Worm (Caenorhabditis elegans) whole organism, L4 larva: ENCODE measurements around the gene srlf-12.

Experiments used
- D1046.2 ChIP-seq: fragments of 200-800 bp; sonication (Bioruptor generic); IDR thresholded peaks from 2 replicates; pipeline ENCODE4 v1.3.6; 2022; ENCODE audit warnings: missing genetic modification characterization, missing compliant biosample characterization
- F49E8.2 ChIP-seq: sonication (generic microtip); optimal IDR thresholded peaks from 2 replicates; lab custom pipeline; 2016; ENCODE audit warnings: missing compliant biosample characterization, mild to moderate bottlenecking, missing genetic modification characterization, borderline replicate concordance
- T20F7.1 ChIP-seq: fragments of 200-800 bp; sonication (Bioruptor generic); optimal IDR thresholded peaks from 2 replicates; lab custom pipeline; 2018; ENCODE audit warnings: mild to moderate bottlenecking, missing genetic modification characterization, missing compliant biosample characterization
- T26A8.4 ChIP-seq: fragments of 200-800 bp; sonication (Bioruptor generic); IDR thresholded peaks from 2 replicates; pipeline ENCODE4 v1.3.6; 2022; ENCODE audit warnings: missing genetic modification characterization, missing compliant biosample characterization
- Y48G9A.11 ChIP-seq: fragments of 200-800 bp; sonication (Bioruptor generic); IDR thresholded peaks from 2 replicates; pipeline ENCODE4 v1.3.6; 2022; ENCODE audit warnings: missing genetic modification reagents, missing genetic modification characterization, missing compliant biosample characterization
- Y5F2A.4 ChIP-seq: fragments of 200-800 bp; sonication (Bioruptor generic); optimal IDR thresholded peaks from 2 replicates; lab custom pipeline; 2018; ENCODE audit warnings: mild to moderate bottlenecking, missing genetic modification characterization, missing compliant biosample characterization
- arid-1 ChIP-seq: fragments of 200-800 bp; sonication (Bioruptor generic); conservative IDR thresholded peaks from 2 replicates; pipeline ENCODE4 v1.3.6; 2022; ENCODE audit warnings: missing genetic modification reagents, missing genetic modification characterization, missing compliant biosample characterization
- attf-4 ChIP-seq: sonication (generic microtip); optimal IDR thresholded peaks from 3 replicates; lab custom pipeline; 2017; ENCODE audit warnings: missing biosample characterization, missing genetic modification characterization
- ceh-82 ChIP-seq: sonication (generic microtip); optimal IDR thresholded peaks from 2 replicates; lab custom pipeline; 2017; ENCODE audit warnings: missing biosample characterization, missing genetic modification characterization
- daf-16 ChIP-seq, 3 experiments: sonication (generic microtip); optimal IDR thresholded peaks; 2 replicates each; lab custom pipeline; 2016 to 2017; ENCODE audit warnings: missing genetic modification characterization in 3 of 3, missing genetic modification reagents in 3 of 3, mild to moderate bottlenecking in 2 of 3, missing compliant biosample characterization in 2 of 3, missing biosample characterization in 1 of 3, moderate library complexity in 1 of 3
- daf-19 ChIP-seq: fragments of 200-800 bp; sonication (Bioruptor generic); conservative IDR thresholded peaks from 2 replicates; pipeline ENCODE4 v1.3.6; 2022; ENCODE audit warnings: missing genetic modification characterization, missing compliant biosample characterization
- dmd-6 ChIP-seq: fragments of 200-800 bp; sonication (Bioruptor generic); IDR thresholded peaks from 2 replicates; pipeline ENCODE4 v1.3.6; 2022; ENCODE audit warnings: missing genetic modification reagents, missing genetic modification characterization, missing compliant biosample characterization
- dmd-9 ChIP-seq: fragments of 200-800 bp; sonication (Bioruptor generic); IDR thresholded peaks from 2 replicates; pipeline ENCODE4 v1.3.6; 2022; ENCODE audit warnings: missing genetic modification reagents, missing genetic modification characterization, missing compliant biosample characterization
- duxl-1 ChIP-seq: sonication (generic microtip); optimal IDR thresholded peaks from 2 replicates; lab custom pipeline; 2016; ENCODE audit warnings: mild to moderate bottlenecking, missing genetic modification characterization, moderate library complexity, missing compliant biosample characterization; ENCODE audit not compliant: poor library complexity
- dve-1 ChIP-seq: sonication (generic microtip); optimal IDR thresholded peaks from 2 replicates; lab custom pipeline; 2017; ENCODE audit warnings: antibody characterized with exemption, mild to moderate bottlenecking, missing genetic modification characterization, missing compliant biosample characterization; ENCODE audit not compliant: insufficient read depth
- egl-27 ChIP-seq: sonication (generic microtip); optimal IDR thresholded peaks from 3 replicates; lab custom pipeline; 2017; ENCODE audit warnings: missing biosample characterization, missing genetic modification reagents, missing genetic modification characterization
- hlh-11 ChIP-seq: fragments of 200-800 bp; sonication (Bioruptor generic); optimal IDR thresholded peaks from 2 replicates; lab custom pipeline; 2018; ENCODE audit warnings: mild to moderate bottlenecking, missing genetic modification characterization, missing compliant biosample characterization
- hlh-30 ChIP-seq: sonication (generic microtip); optimal IDR thresholded peaks from 2 replicates; lab custom pipeline; 2017; ENCODE audit warnings: antibody characterized with exemption, mild to moderate bottlenecking, missing genetic modification characterization, missing compliant biosample characterization; ENCODE audit not compliant: insufficient read depth
- lin-29 ChIP-seq: fragments of 200-800 bp; sonication (Bioruptor generic); IDR thresholded peaks from 2 replicates; pipeline ENCODE4 v1.3.6; 2022; ENCODE audit warnings: missing genetic modification reagents, missing genetic modification characterization, missing compliant biosample characterization
- lin-38 ChIP-seq: fragments of 200-800 bp; sonication (Bioruptor generic); IDR thresholded peaks from 2 replicates; pipeline ENCODE4 v1.3.6; 2022; ENCODE audit warnings: missing genetic modification reagents, missing genetic modification characterization, missing compliant biosample characterization
- lin-39 ChIP-seq: fragments of 150-350 bp; optimal IDR thresholded peaks from 2 replicates; lab custom pipeline; 2014; ENCODE audit warnings: missing biosample characterization, missing genetic modification reagents, missing genetic modification characterization
- lsy-2 ChIP-seq, 2 experiments: fragments of 150-350 bp in 1 of 2; sonication (generic microtip) in 1 of 2; optimal IDR thresholded peaks; 2 replicates each; lab custom pipeline; 2014 to 2017; ENCODE audit warnings: missing biosample characterization in 2 of 2, missing genetic modification characterization in 2 of 2
- mdl-1 ChIP-seq, 2 experiments: fragments of 150-350 bp in 1 of 2; sonication (generic microtip) in 1 of 2; optimal IDR thresholded peaks; 2 replicates each; lab custom pipeline; 2014 to 2017; ENCODE audit warnings: missing biosample characterization in 2 of 2, missing genetic modification characterization in 2 of 2
- mep-1 ChIP-seq: fragments of 150-350 bp; sonication (generic microtip); optimal IDR thresholded peaks from 3 replicates; lab custom pipeline; 2014; ENCODE audit warnings: missing biosample characterization, missing genetic modification characterization
- mes-2 ChIP-seq: sonication (generic microtip); optimal IDR thresholded peaks from 2 replicates; lab custom pipeline; 2016; ENCODE audit warnings: missing genotype, mild to moderate bottlenecking, missing genetic modification characterization, missing compliant biosample characterization; ENCODE audit not compliant: poor library complexity, severe bottlenecking
- mxl-3 ChIP-seq: fragments of 200-800 bp; sonication (Bioruptor generic); optimal IDR thresholded peaks from 2 replicates; lab custom pipeline; 2018; ENCODE audit warnings: mild to moderate bottlenecking, missing genetic modification characterization, missing compliant biosample characterization
- nhr-102 ChIP-seq: sonication (generic microtip); optimal IDR thresholded peaks from 2 replicates; lab custom pipeline; 2016; ENCODE audit warnings: mild to moderate bottlenecking, missing genetic modification characterization, moderate library complexity, missing compliant biosample characterization
- nhr-25 ChIP-seq: sonication (generic microtip); optimal IDR thresholded peaks from 2 replicates; lab custom pipeline; 2017; ENCODE audit warnings: missing genetic modification characterization, mild to moderate bottlenecking, missing compliant biosample characterization, antibody characterized with exemption, moderate library complexity, borderline replicate concordance; ENCODE audit not compliant: insufficient read depth
- nhr-28 ChIP-seq: fragments of 150-350 bp; optimal IDR thresholded peaks from 2 replicates; lab custom pipeline; 2014; ENCODE audit warnings: missing biosample characterization, missing genetic modification characterization
- nhr-42 ChIP-seq: fragments of 200-800 bp; sonication (Bioruptor generic); IDR thresholded peaks from 2 replicates; pipeline ENCODE4 v1.3.6; 2022; ENCODE audit warnings: missing genetic modification characterization, missing compliant biosample characterization
- nhr-6 ChIP-seq: fragments of 150-350 bp; optimal IDR thresholded peaks from 2 replicates; lab custom pipeline; 2014; ENCODE audit warnings: missing biosample characterization, missing genetic modification characterization
- nhr-77 ChIP-seq: fragments of 150-350 bp; optimal IDR thresholded peaks from 2 replicates; lab custom pipeline; 2014; ENCODE audit warnings: missing biosample characterization, missing genetic modification characterization
- pqm-1 ChIP-seq: sonication (generic microtip); optimal IDR thresholded peaks from 2 replicates; lab custom pipeline; 2017; ENCODE audit warnings: missing biosample characterization, missing genetic modification characterization
- set-16 ChIP-seq: fragments of 200-800 bp; sonication (Bioruptor generic); IDR thresholded peaks from 2 replicates; pipeline ENCODE4 v1.3.6; 2022; ENCODE audit warnings: missing genetic modification reagents, missing genetic modification characterization, missing compliant biosample characterization
- skn-1 ChIP-seq: fragments of 150-350 bp; optimal IDR thresholded peaks from 2 replicates; lab custom pipeline; 2014; ENCODE audit warnings: missing biosample characterization, missing genetic modification characterization
- snpc-1.2 ChIP-seq: fragments of 200-800 bp; sonication (Bioruptor generic); IDR thresholded peaks from 2 replicates; pipeline ENCODE4 v1.3.6; 2022; ENCODE audit warnings: missing genetic modification reagents, missing genetic modification characterization, missing compliant biosample characterization
- snpc-4 ChIP-seq: fragments of 150-350 bp; optimal IDR thresholded peaks from 2 replicates; lab custom pipeline; 2014; ENCODE audit warnings: missing biosample characterization, missing genetic modification characterization
- spr-1 ChIP-seq: sonication (generic microtip); optimal IDR thresholded peaks from 2 replicates; lab custom pipeline; 2016; ENCODE audit warnings: mild to moderate bottlenecking, missing genetic modification characterization, missing compliant biosample characterization
- spr-3 ChIP-seq: fragments of 200-800 bp; sonication (Bioruptor generic); optimal IDR thresholded peaks from 2 replicates; lab custom pipeline; 2018; ENCODE audit warnings: mild to moderate bottlenecking, missing genetic modification characterization, missing compliant biosample characterization
- tag-97 ChIP-seq: fragments of 200-800 bp; sonication (Bioruptor generic); IDR thresholded peaks from 2 replicates; pipeline ENCODE4 v1.3.6; 2022; ENCODE audit warnings: missing genetic modification characterization, missing compliant biosample characterization
- tra-1 ChIP-seq: fragments of 200-800 bp; sonication (Bioruptor generic); IDR thresholded peaks from 2 replicates; pipeline ENCODE4 v1.3.6; 2022; ENCODE audit warnings: missing genetic modification reagents, missing genetic modification characterization, missing compliant biosample characterization

srlf-12 gene

DNA sequence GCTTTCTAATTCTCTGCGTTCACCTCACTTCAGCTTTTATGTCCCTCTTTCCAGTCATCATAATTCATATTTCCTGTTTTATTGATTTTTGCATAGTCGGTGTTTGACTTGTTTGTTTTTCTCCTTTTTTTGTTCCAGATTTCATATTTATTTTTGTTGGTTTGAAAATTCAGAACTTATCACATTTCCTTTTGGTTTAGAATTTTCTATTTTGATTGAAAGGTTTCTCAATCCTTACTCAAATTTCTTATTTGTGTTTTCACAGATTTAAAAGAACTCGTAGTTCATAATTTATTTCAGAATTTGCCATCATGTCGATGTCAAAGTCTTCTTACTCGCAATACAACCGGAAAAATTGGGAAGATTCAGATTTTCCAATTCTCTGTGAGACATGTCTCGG lies 30.8 kb downstream of the srlf-12 start, which contains the start of gene rbm-22:
Gene rbm-22 (plus strand): TSS at position 301 of the 400 bp plus-strand sequence.
- TF ChIP-seq mxl-3 (GFP tag; lab: Kevin White, UChicago) (no peak), duxl-1 (tag; lab: Kevin White, UChicago) (no peak), spr-3 (no peak), D1046.2 (GFP tag; lab: Robert Waterston, UW) (no peak), nhr-28 (tag; lab: Kevin White, UChicago) (no peak), egl-27 (no peak), lsy-2 (tag; optimal IDR thresholded peaks at IDR 0.05; lab: Kevin White, UChicago) (no peak), nhr-25 (tag; lab: Kevin White, UChicago) (no peak), Y48G9A.11 (no peak), snpc-1.2 (no peak), arid-1 (no peak)

DNA sequence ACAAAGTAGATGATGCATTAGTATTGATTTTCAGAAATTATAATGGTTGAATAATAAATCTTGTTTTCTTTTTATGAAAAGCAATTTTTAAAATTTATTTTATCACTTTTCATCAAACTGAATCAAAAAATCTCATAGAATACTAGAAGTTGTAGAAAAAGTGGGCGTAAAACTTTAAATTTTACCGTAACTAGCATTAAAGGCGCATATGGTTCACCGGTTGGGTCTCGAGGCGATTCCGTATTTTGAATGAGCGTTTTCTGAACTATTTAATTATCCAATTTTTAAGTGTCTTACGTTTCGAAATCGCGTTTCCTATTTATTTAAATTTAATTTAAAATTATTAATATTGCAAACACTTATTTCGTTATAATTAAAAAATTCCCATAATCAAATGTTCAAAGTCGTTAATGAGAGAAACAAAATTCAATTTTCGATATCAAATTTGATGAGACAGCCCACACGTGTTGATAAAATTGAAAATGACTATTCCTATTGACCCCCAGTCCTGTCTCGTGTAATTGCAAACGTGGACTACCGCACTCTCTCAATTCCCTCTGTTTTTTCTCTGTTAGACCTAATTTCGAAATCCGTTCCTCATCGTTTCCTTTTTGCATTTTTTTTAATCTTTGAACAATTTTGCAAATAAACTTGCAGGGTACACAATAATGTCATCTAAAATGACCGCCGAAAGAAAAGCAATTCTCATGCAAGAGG lies 33.4 kb downstream of the srlf-12 start, which contains the start of the genes T11G6.2 and hars-1:
Gene T11G6.2 (minus strand): TSS at position 197 of the 717 bp plus-strand sequence.
Gene hars-1 (plus strand): TSS at position 658 of the 717 bp plus-strand sequence.
- TF ChIP-seq dmd-6 (GFP tag; lab: Robert Waterston, UW) = peak; percentile 71; the same call in 1 of the 2 replicates
- TF ChIP-seq nhr-6 (tag; lab: Kevin White, UChicago) = peak; percentile 24
- TF ChIP-seq Y5F2A.4 (GFP tag; lab: Kevin White, UChicago) = no peak
- TF ChIP-seq hlh-11 = peak; percentile 52
- no peak for TF ChIP-seq lin-29 (GFP tag; lab: Robert Waterston, UW)
- peak in 1 of 2 experiments; percentile 40 for TF ChIP-seq lsy-2 (tag; optimal IDR thresholded peaks at IDR 0.05; lab: Kevin White, UChicago)
- TF ChIP-seq mxl-3 (GFP tag; lab: Kevin White, UChicago) = peak; percentile 98
- peak; percentile 76 for TF ChIP-seq pqm-1 (tag; lab: Kevin White, UChicago)
- TF ChIP-seq nhr-28 (tag; lab: Kevin White, UChicago) = peak; percentile 76
- TF ChIP-seq mdl-1 (tag; optimal IDR thresholded peaks at IDR 0.05; lab: Kevin White, UChicago) = peak in 1 of 2 experiments; percentile 81
- TF ChIP-seq snpc-4 = no peak
- TF ChIP-seq attf-4 (tag; lab: Kevin White, UChicago) = no peak
- TF ChIP-seq mep-1 = peak; percentile 34
- TF ChIP-seq nhr-42 (GFP tag; lab: Robert Waterston, UW) = no peak
- TF ChIP-seq dmd-9 (GFP tag; lab: Robert Waterston, UW) = no peak
- no peak for TF ChIP-seq tag-97 (GFP tag; lab: Robert Waterston, UW)
- TF ChIP-seq F49E8.2 (tag; lab: Kevin White, UChicago) = no peak
- TF ChIP-seq spr-1 = no peak
- no peak for TF ChIP-seq T20F7.1
- no peak for TF ChIP-seq nhr-102 (tag; lab: Kevin White, UChicago)
- no peak for TF ChIP-seq ceh-82 (tag; lab: Kevin White, UChicago)
- TF ChIP-seq dve-1 (tag; lab: Kevin White, UChicago) = peak; percentile 36
- no peak for TF ChIP-seq daf-16 (GFP tag; optimal IDR thresholded peaks at IDR 0.05; lab: Kevin White, UChicago)
- TF ChIP-seq daf-16 (tag; optimal IDR thresholded peaks at IDR 0.05; lab: Kevin White, UChicago) = peak; percentile 84
- TF ChIP-seq lin-39 = no peak
- peak; percentile 66 for TF ChIP-seq lin-38 (GFP tag; lab: Robert Waterston, UW)
- no peak for TF ChIP-seq daf-19 (GFP tag; lab: Robert Waterston, UW)
- no peak for TF ChIP-seq T26A8.4 (GFP tag; lab: Robert Waterston, UW)
- peak; percentile 83 for TF ChIP-seq hlh-30 (tag; lab: Kevin White, UChicago)
- peak; percentile 74 for TF ChIP-seq nhr-77 (tag; lab: Kevin White, UChicago)
- no peak for TF ChIP-seq skn-1 (tag; lab: Kevin White, UChicago)
- TF ChIP-seq set-16 (GFP tag; lab: Robert Waterston, UW) = no peak
- no peak for TF ChIP-seq tra-1
- TF ChIP-seq mes-2 (tag; lab: Kevin White, UChicago) = peak; percentile 51
- no peak for TF ChIP-seq spr-3
